Worm (Caenorhabditis elegans) whole organism, L4 larva: ENCODE measurements around the gene R12B2.3.

Experiments used
- D1046.2 ChIP-seq: fragments of 200-800 bp; sonication (Bioruptor generic); IDR thresholded peaks from 2 replicates; pipeline ENCODE4 v1.3.6; 2022; ENCODE audit warnings: missing genetic modification characterization, missing compliant biosample characterization
- T26A8.4 ChIP-seq: fragments of 200-800 bp; sonication (Bioruptor generic); IDR thresholded peaks from 2 replicates; pipeline ENCODE4 v1.3.6; 2022; ENCODE audit warnings: missing genetic modification characterization, missing compliant biosample characterization
- Y105C5A.15 ChIP-seq: fragments of 200-800 bp; sonication (Bioruptor generic); IDR thresholded peaks from 2 replicates; pipeline ENCODE4 v1.3.6; 2022; ENCODE audit warnings: missing genetic modification characterization, missing compliant biosample characterization
- Y5F2A.4 ChIP-seq: fragments of 200-800 bp; sonication (Bioruptor generic); optimal IDR thresholded peaks from 2 replicates; lab custom pipeline; 2018; ENCODE audit warnings: mild to moderate bottlenecking, missing genetic modification characterization, missing compliant biosample characterization
- Y75B8A.6 ChIP-seq: fragments of 200-800 bp; sonication (Bioruptor generic); IDR thresholded peaks from 2 replicates; pipeline ENCODE4 v1.3.6; 2022; ENCODE audit warnings: missing genetic modification reagents, missing genetic modification characterization, missing compliant biosample characterization
- ZK546.5 ChIP-seq, 2 experiments: sonication (generic microtip); optimal IDR thresholded peaks; 2 replicates each; lab custom pipeline; 2017; ENCODE audit warnings: missing biosample characterization in 2 of 2, missing genetic modification characterization in 2 of 2
- aha-1 ChIP-seq: fragments of 150-350 bp; peaks from one replicate; lab custom pipeline; 2014; ENCODE audit warnings: missing biosample characterization, missing genetic modification characterization
- ama-1 ChIP-seq: fragments of 150-350 bp; optimal IDR thresholded peaks from 2 replicates; lab custom pipeline; 2014; ENCODE audit warnings: inconsistent platforms, mixed read lengths
- arid-1 ChIP-seq: fragments of 200-800 bp; sonication (Bioruptor generic); conservative IDR thresholded peaks from 2 replicates; pipeline ENCODE4 v1.3.6; 2022; ENCODE audit warnings: missing genetic modification reagents, missing genetic modification characterization, missing compliant biosample characterization
- attf-4 ChIP-seq: sonication (generic microtip); optimal IDR thresholded peaks from 3 replicates; lab custom pipeline; 2017; ENCODE audit warnings: missing biosample characterization, missing genetic modification characterization
- ceh-62 ChIP-seq: sonication (generic microtip); optimal IDR thresholded peaks from 2 replicates; lab custom pipeline; 2017; ENCODE audit warnings: missing biosample characterization, missing genetic modification characterization
- ces-1 ChIP-seq: fragments of 150-350 bp; sonication (generic microtip); optimal IDR thresholded peaks from 4 replicates; lab custom pipeline; 2014; ENCODE audit warnings: missing biosample characterization, missing genetic modification reagents, missing genetic modification characterization
- cey-2 ChIP-seq: sonication (generic microtip); optimal IDR thresholded peaks from 3 replicates; lab custom pipeline; 2017; ENCODE audit warnings: missing genetic modification characterization, mild to moderate bottlenecking, missing compliant biosample characterization, antibody characterized with exemption, borderline replicate concordance; ENCODE audit not compliant: insufficient read depth
- dmd-9 ChIP-seq: fragments of 200-800 bp; sonication (Bioruptor generic); IDR thresholded peaks from 2 replicates; pipeline ENCODE4 v1.3.6; 2022; ENCODE audit warnings: missing genetic modification reagents, missing genetic modification characterization, missing compliant biosample characterization
- dpl-1 ChIP-seq: fragments of 150-350 bp; optimal IDR thresholded peaks from 2 replicates; lab custom pipeline; 2014; ENCODE audit warnings: missing biosample characterization, missing genetic modification reagents, missing genetic modification characterization
- duxl-1 ChIP-seq: sonication (generic microtip); optimal IDR thresholded peaks from 2 replicates; lab custom pipeline; 2016; ENCODE audit warnings: mild to moderate bottlenecking, missing genetic modification characterization, moderate library complexity, missing compliant biosample characterization; ENCODE audit not compliant: poor library complexity
- dve-1 ChIP-seq: sonication (generic microtip); optimal IDR thresholded peaks from 2 replicates; lab custom pipeline; 2017; ENCODE audit warnings: antibody characterized with exemption, mild to moderate bottlenecking, missing genetic modification characterization, missing compliant biosample characterization; ENCODE audit not compliant: insufficient read depth
- fos-1 ChIP-seq: fragments of 150-350 bp; optimal IDR thresholded peaks from 2 replicates; lab custom pipeline; 2014; ENCODE audit warnings: missing biosample characterization, missing genetic modification characterization
- hlh-11 ChIP-seq: fragments of 200-800 bp; sonication (Bioruptor generic); optimal IDR thresholded peaks from 2 replicates; lab custom pipeline; 2018; ENCODE audit warnings: mild to moderate bottlenecking, missing genetic modification characterization, missing compliant biosample characterization
- jun-1 ChIP-seq: fragments of 150-350 bp; optimal IDR thresholded peaks from 2 replicates; lab custom pipeline; 2014; ENCODE audit warnings: missing biosample characterization, missing genetic modification reagents, missing genetic modification characterization
- lim-7 ChIP-seq: fragments of 200-800 bp; sonication (Bioruptor generic); IDR thresholded peaks from 2 replicates; pipeline ENCODE4 v1.3.6; 2022; ENCODE audit warnings: missing genetic modification characterization, missing compliant biosample characterization
- lin-13 ChIP-seq: fragments of 150-350 bp; optimal IDR thresholded peaks from 2 replicates; lab custom pipeline; 2014; ENCODE audit warnings: missing biosample characterization, missing genetic modification reagents, missing genetic modification characterization
- lin-38 ChIP-seq: fragments of 200-800 bp; sonication (Bioruptor generic); IDR thresholded peaks from 2 replicates; pipeline ENCODE4 v1.3.6; 2022; ENCODE audit warnings: missing genetic modification reagents, missing genetic modification characterization, missing compliant biosample characterization
- mdl-1 ChIP-seq, 2 experiments: fragments of 150-350 bp in 1 of 2; sonication (generic microtip) in 1 of 2; optimal IDR thresholded peaks; 2 replicates each; lab custom pipeline; 2014 to 2017; ENCODE audit warnings: missing biosample characterization in 2 of 2, missing genetic modification characterization in 2 of 2
- mep-1 ChIP-seq: fragments of 150-350 bp; sonication (generic microtip); optimal IDR thresholded peaks from 3 replicates; lab custom pipeline; 2014; ENCODE audit warnings: missing biosample characterization, missing genetic modification characterization
- mes-2 ChIP-seq: sonication (generic microtip); optimal IDR thresholded peaks from 2 replicates; lab custom pipeline; 2016; ENCODE audit warnings: missing genotype, mild to moderate bottlenecking, missing genetic modification characterization, missing compliant biosample characterization; ENCODE audit not compliant: poor library complexity, severe bottlenecking
- mxl-2 ChIP-seq: fragments of 200-800 bp; sonication (Bioruptor generic); conservative IDR thresholded peaks from 2 replicates; pipeline ENCODE4 v1.3.6; 2022; ENCODE audit warnings: missing genetic modification reagents, missing genetic modification characterization, missing compliant biosample characterization
- nhr-11 ChIP-seq: fragments of 150-350 bp; optimal IDR thresholded peaks from 2 replicates; lab custom pipeline; 2014; ENCODE audit warnings: missing biosample characterization, missing genetic modification characterization
- nhr-28 ChIP-seq: fragments of 150-350 bp; optimal IDR thresholded peaks from 2 replicates; lab custom pipeline; 2014; ENCODE audit warnings: missing biosample characterization, missing genetic modification characterization
- nhr-48 ChIP-seq: sonication (generic microtip); optimal IDR thresholded peaks from 2 replicates; lab custom pipeline; 2016; ENCODE audit warnings: mild to moderate bottlenecking, missing genetic modification characterization, missing compliant biosample characterization
- nhr-76 ChIP-seq: fragments of 150-350 bp; optimal IDR thresholded peaks from 2 replicates; lab custom pipeline; 2014; ENCODE audit warnings: missing biosample characterization, missing genetic modification characterization
- nhr-77 ChIP-seq: fragments of 150-350 bp; optimal IDR thresholded peaks from 2 replicates; lab custom pipeline; 2014; ENCODE audit warnings: missing biosample characterization, missing genetic modification characterization
- pha-4 ChIP-seq, 2 experiments: fragments of 150-350 bp in 1 of 2; fragments of 200-800 bp in 1 of 2; sonication (Bioruptor generic) in 1 of 2; IDR thresholded peaks in 1 of 2; optimal IDR thresholded peaks in 1 of 2; 2 replicates each; pipeline versions ENCODE4 v1.3.6 to Lab custom; 2014 to 2022; ENCODE audit warnings: missing genetic modification characterization in 2 of 2, missing genetic modification reagents in 2 of 2, missing biosample characterization in 1 of 2, missing compliant biosample characterization in 1 of 2
- php-3 ChIP-seq: fragments of 200-800 bp; sonication (Bioruptor generic); IDR thresholded peaks from 2 replicates; pipeline ENCODE4 v1.3.6; 2022; ENCODE audit warnings: missing genetic modification reagents, missing genetic modification characterization, missing compliant biosample characterization
- set-16 ChIP-seq: fragments of 200-800 bp; sonication (Bioruptor generic); IDR thresholded peaks from 2 replicates; pipeline ENCODE4 v1.3.6; 2022; ENCODE audit warnings: missing genetic modification reagents, missing genetic modification characterization, missing compliant biosample characterization
- spr-1 ChIP-seq: sonication (generic microtip); optimal IDR thresholded peaks from 2 replicates; lab custom pipeline; 2016; ENCODE audit warnings: mild to moderate bottlenecking, missing genetic modification characterization, missing compliant biosample characterization
- tag-97 ChIP-seq: fragments of 200-800 bp; sonication (Bioruptor generic); IDR thresholded peaks from 2 replicates; pipeline ENCODE4 v1.3.6; 2022; ENCODE audit warnings: missing genetic modification characterization, missing compliant biosample characterization
- unc-130 ChIP-seq: sonication (generic microtip); optimal IDR thresholded peaks from 2 replicates; lab custom pipeline; 2016; ENCODE audit warnings: missing genetic modification reagents, missing genetic modification characterization, missing compliant biosample characterization
- unc-62 ChIP-seq, 3 experiments: fragments of 150-350 bp in 1 of 3; sonication (generic microtip); optimal IDR thresholded peaks in 2 of 3; peaks in 1 of 3; 1 replicate in 1 of 3; 2 replicates in 2 of 3; lab custom pipeline; 2014 to 2017; ENCODE audit warnings: missing biosample characterization in 3 of 3, missing genetic modification characterization in 3 of 3, missing genetic modification reagents in 3 of 3, missing genotype in 1 of 3
- vab-7 ChIP-seq: fragments of 200-800 bp; sonication (Bioruptor generic); IDR thresholded peaks from 2 replicates; pipeline ENCODE4 v1.3.6; 2022; ENCODE audit warnings: missing genetic modification reagents, missing genetic modification characterization, missing compliant biosample characterization
- zag-1 ChIP-seq: fragments of 150-350 bp; optimal IDR thresholded peaks from 2 replicates; lab custom pipeline; 2014; ENCODE audit warnings: missing biosample characterization, missing genetic modification characterization
- zfp-2 ChIP-seq: sonication (generic microtip); optimal IDR thresholded peaks from 2 replicates; lab custom pipeline; 2016; ENCODE audit warnings: mild to moderate bottlenecking, missing genetic modification characterization, missing compliant biosample characterization

R12B2.3 gene

ce11 chrIII:5833376-5833775 lies 28.0 kb downstream of the R12B2.3 start, which contains the start of the genes R12B2.13 and mdt-15:
Gene R12B2.13 (minus strand): TSS chrIII:5833476.
Gene mdt-15 (minus strand): TSS chrIII:5833751.
- TF ChIP-seq fos-1 = no peak
- TF ChIP-seq, all 104 proteins: peak for 0

ce11 chrIII:5834053-5834452 lies 28.7 kb downstream of the R12B2.3 start, which contains the start of gene R12B2.6:
Gene R12B2.6 (minus strand): TSS chrIII:5834153.
- TF ChIP-seq tag-97 (GFP tag; lab: Robert Waterston, UW) (no peak), arid-1 (GFP tag; lab: Robert Waterston, UW) (no peak)

ce11 chrIII:5834663-5835062 lies 29.3 kb downstream of the R12B2.3 start:
- no peak for TF ChIP-seq lin-13 (GFP tag; lab: Kevin White, UChicago)
- no peak for TF ChIP-seq lin-38 (GFP tag; lab: Robert Waterston, UW)
- peak; percentile 26 for TF ChIP-seq ama-1 (lab: Kevin White, UChicago)
- TF ChIP-seq vab-7 = 0 out of 2 replicates have a peak, but pooled peaks have one; percentile 15
- no peak for TF ChIP-seq cey-2 (tag; lab: Kevin White, UChicago)
- peak; percentile 39 for TF ChIP-seq ces-1
- no peak for TF ChIP-seq attf-4 (tag; lab: Kevin White, UChicago)
- TF ChIP-seq nhr-11 (tag; lab: Kevin White, UChicago) = no peak
- no peak for TF ChIP-seq unc-130 (GFP tag; lab: Kevin White, UChicago)
- TF ChIP-seq php-3 (GFP tag; lab: Robert Waterston, UW) = no peak
- peak; percentile 80 for TF ChIP-seq aha-1
- no peak for TF ChIP-seq ceh-62 (tag; lab: Kevin White, UChicago)

- peak; percentile 16 for TF ChIP-seq nhr-77 (tag; lab: Kevin White, UChicago)
- TF ChIP-seq fos-1 = no peak
- no peak for TF ChIP-seq Y5F2A.4
- TF ChIP-seq unc-130 (GFP tag; lab: Kevin White, UChicago) = no peak
- TF ChIP-seq hlh-11 (tag; lab: Kevin White, UChicago) = peak; percentile 82
- TF ChIP-seq Y75B8A.6 (GFP tag; lab: Robert Waterston, UW) = no peak
- TF ChIP-seq zfp-2 (tag; lab: Kevin White, UChicago) = no peak
- TF ChIP-seq nhr-11 (tag; lab: Kevin White, UChicago) = peak; percentile 25
- TF ChIP-seq aha-1 = peak; percentile 68
- TF ChIP-seq duxl-1 (tag; lab: Kevin White, UChicago) = no peak
- peak; percentile 66 for TF ChIP-seq mes-2 (tag; lab: Kevin White, UChicago)
- no peak for TF ChIP-seq zag-1
- TF ChIP-seq dpl-1 (GFP tag; lab: Kevin White, UChicago) = peak; percentile 8
- peak in 1 of 2 experiments; percentile 31 for TF ChIP-seq mdl-1 (tag; optimal IDR thresholded peaks at IDR 0.05; lab: Kevin White, UChicago)
- TF ChIP-seq lim-7 (GFP tag; lab: Robert Waterston, UW) = no peak
- peak; percentile 27 for TF ChIP-seq mep-1 (tag; lab: Kevin White, UChicago)
- peak; percentile 92 for TF ChIP-seq nhr-28
- TF ChIP-seq jun-1 (tag; lab: Kevin White, UChicago) = no peak
- no peak for TF ChIP-seq lin-13 (GFP tag; lab: Kevin White, UChicago)
- peak; percentile 84 for TF ChIP-seq dve-1
- no peak for TF ChIP-seq dmd-9
- TF ChIP-seq ama-1 (lab: Kevin White, UChicago) = no peak
- TF ChIP-seq Y105C5A.15 (GFP tag; lab: Robert Waterston, UW) = no peak
- TF ChIP-seq mxl-2 (GFP tag; lab: Robert Waterston, UW) = no peak
- TF ChIP-seq D1046.2 (GFP tag; lab: Robert Waterston, UW) = no peak
- TF ChIP-seq spr-1 = no peak
- TF ChIP-seq T26A8.4 = no peak
- TF ChIP-seq ZK546.5 (tag; optimal IDR thresholded peaks at IDR 0.05; lab: Kevin White, UChicago) = no peak
- TF ChIP-seq pha-4 (GFP tag; IDR thresholded peaks at IDR 0.05; lab: Robert Waterston, UW) = no peak
- TF ChIP-seq pha-4 (tag; optimal IDR thresholded peaks at IDR 0.05; lab: Kevin White, UChicago) = no peak
- peak; percentile 50 for TF ChIP-seq set-16 (GFP tag; lab: Robert Waterston, UW)
- peak in 1 of 2 experiments; percentile 88 for TF ChIP-seq unc-62 (GFP tag; optimal IDR thresholded peaks at IDR 0.05 in 1 of 2; lab: Kevin White, UChicago)
- TF ChIP-seq unc-62 (tag; optimal IDR thresholded peaks at IDR 0.05; lab: Kevin White, UChicago) = no peak
- no peak for TF ChIP-seq nhr-76 (tag; lab: Kevin White, UChicago)
- no peak for TF ChIP-seq ces-1
- no peak for TF ChIP-seq nhr-48 (tag; lab: Kevin White, UChicago)
Observed at ce11 chrIII:5835163-5835871, 29.9 kb downstream of the R12B2.3 start.
